Fruit fly (Drosophila melanogaster) whole organism, adult: ENCODE measurements around the gene Yif1.

Experiments used
- CG11617 ChIP-seq: fragments of 200-800 bp; sonication (Bioruptor generic); optimal IDR thresholded peaks from 2 replicates; lab custom pipeline; 2017; ENCODE audit warnings: mild to moderate bottlenecking, missing biosample characterization, missing genetic modification reagents, missing genetic modification characterization
- CG12768 ChIP-seq: fragments of 200-800 bp; sonication (Bioruptor generic); optimal IDR thresholded peaks from 2 replicates; lab custom pipeline; 2017; ENCODE audit warnings: missing biosample characterization, missing genetic modification characterization, mild to moderate bottlenecking, moderate library complexity, missing genetic modification reagents
- CG14711 ChIP-seq: fragments of 200-800 bp; sonication (Bioruptor generic); optimal IDR thresholded peaks from 2 replicates; lab custom pipeline; 2018; ENCODE audit warnings: missing biosample characterization, mild to moderate bottlenecking, missing genetic modification characterization, moderate library complexity
- CG1620 ChIP-seq: fragments of 200-800 bp; sonication (Bioruptor generic); optimal IDR thresholded peaks from 2 replicates; lab custom pipeline; 2016; ENCODE audit warnings: missing biosample characterization, missing genetic modification characterization
- CG33017 ChIP-seq: fragments of 200-800 bp; sonication (Bioruptor generic); optimal IDR thresholded peaks from 2 replicates; lab custom pipeline; 2018; ENCODE audit warnings: missing biosample characterization, mild to moderate bottlenecking, missing genetic modification characterization, moderate library complexity
- CG5204 ChIP-seq: fragments of 200-800 bp; sonication (Bioruptor generic); optimal IDR thresholded peaks from 2 replicates; lab custom pipeline; 2016; ENCODE audit warnings: missing biosample characterization, missing genetic modification characterization
- CG7045 ChIP-seq: fragments of 200-800 bp; sonication (Bioruptor generic); optimal IDR thresholded peaks from 2 replicates; lab custom pipeline; 2017; ENCODE audit warnings: missing biosample characterization, mild to moderate bottlenecking, missing genetic modification characterization
- CG7101 ChIP-seq: fragments of 200-800 bp; sonication (Bioruptor generic); optimal IDR thresholded peaks from 2 replicates; lab custom pipeline; 2018; ENCODE audit warnings: missing biosample characterization, mild to moderate bottlenecking, missing genetic modification characterization, moderate library complexity
- Clk ChIP-seq: fragments of 200-800 bp; sonication (Bioruptor generic); optimal IDR thresholded peaks from 2 replicates; lab custom pipeline; 2017; ENCODE audit warnings: missing biosample characterization, missing genetic modification characterization
- Crg-1 ChIP-seq: fragments of 200-800 bp; sonication (Bioruptor generic); optimal IDR thresholded peaks from 2 replicates; lab custom pipeline; 2016; ENCODE audit warnings: missing biosample characterization, missing genetic modification characterization
- Hr96 ChIP-seq: fragments of 200-800 bp; sonication (Bioruptor generic); optimal IDR thresholded peaks from 2 replicates; lab custom pipeline; 2016; ENCODE audit warnings: missing biosample characterization, missing genetic modification characterization
- Mnt ChIP-seq: fragments of 200-800 bp; sonication (Bioruptor generic); optimal IDR thresholded peaks from 2 replicates; lab custom pipeline; 2016; ENCODE audit warnings: missing biosample characterization, mild to moderate bottlenecking, missing genetic modification characterization
- bab1 ChIP-seq: fragments of 200-800 bp; sonication (Bioruptor generic); optimal IDR thresholded peaks from 3 replicates; lab custom pipeline; 2019; ENCODE audit warnings: missing biosample characterization, mild to moderate bottlenecking, missing genetic modification characterization, moderate library complexity
- cic ChIP-seq: fragments of 200-800 bp; sonication (Bioruptor generic); optimal IDR thresholded peaks from 2 replicates; lab custom pipeline; 2017; ENCODE audit warnings: missing biosample characterization, mild to moderate bottlenecking, missing genetic modification characterization, moderate library complexity
- cnc ChIP-seq, 2 experiments: fragments of >200 bp; optimal IDR thresholded peaks; 2 replicates each; lab custom pipeline; 2017
- kay ChIP-seq: fragments of 200-800 bp; sonication (Bioruptor generic); peaks from one replicate; lab custom pipeline; 2016; ENCODE audit warnings: missing biosample characterization, missing genetic modification characterization, borderline replicate concordance
- ovo ChIP-seq: fragments of 200-800 bp; sonication (Bioruptor generic); optimal IDR thresholded peaks from 2 replicates; lab custom pipeline; 2016; ENCODE audit warnings: missing biosample characterization, missing genetic modification characterization
- pad ChIP-seq: fragments of 200-800 bp; sonication (Bioruptor generic); optimal IDR thresholded peaks from 3 replicates; lab custom pipeline; 2017; ENCODE audit warnings: missing biosample characterization, missing genetic modification characterization, mild to moderate bottlenecking, moderate library complexity, missing genetic modification reagents
- tj ChIP-seq: fragments of 200-800 bp; sonication (Bioruptor generic); optimal IDR thresholded peaks from 3 replicates; lab custom pipeline; 2017; ENCODE audit warnings: missing biosample characterization, mild to moderate bottlenecking, missing genetic modification characterization, moderate library complexity
- toe ChIP-seq: fragments of 200-800 bp; sonication (Bioruptor generic); optimal IDR thresholded peaks from 2 replicates; lab custom pipeline; 2016; ENCODE audit warnings: missing biosample characterization, missing genetic modification characterization

Yif1 gene

dm6 chr3R:26717864-26718263, at the start of gene Yif1:
Yif1 (plus strand) TSS chr3R:26717871.
- TF ChIP-seq tj (GFP tag; lab: Kevin White, UChicago) (no peak), CG7045 (GFP tag; lab: Kevin White, UChicago) (no peak), CG11617 (no peak), CG7101 (tag; lab: Kevin White, UChicago) (no peak), Crg-1 (GFP tag; lab: Kevin White, UChicago) (no peak), CG12768 (GFP tag; lab: Kevin White, UChicago) (no peak), toe (no peak), CG33017 (tag; lab: Kevin White, UChicago) (no peak)

- TF ChIP-seq toe, result no peak
- TF ChIP-seq CG33017 (tag; lab: Kevin White, UChicago), result no peak
- no peak for TF ChIP-seq CG1620 (GFP tag; lab: Kevin White, UChicago)
These were observed 47.4 kb upstream of the Yif1 start for dm6 chr3R:26670277-26670676.

- TF ChIP-seq Hr96 (GFP tag; lab: Kevin White, UChicago), result no peak
- TF ChIP-seq ovo (GFP tag; lab: Kevin White, UChicago), result no peak
- TF ChIP-seq kay (GFP tag; lab: Kevin White, UChicago), result no peak
- peak; percentile 34 for TF ChIP-seq CG7045 (GFP tag; lab: Kevin White, UChicago)
- no peak for TF ChIP-seq Crg-1 (GFP tag; lab: Kevin White, UChicago)
- peak; percentile 0 for TF ChIP-seq CG12768 (GFP tag; lab: Kevin White, UChicago)
- no peak for TF ChIP-seq cic (GFP tag; lab: Kevin White, UChicago)
- TF ChIP-seq CG5204 (GFP tag; lab: Kevin White, UChicago), result peak; percentile 16
- no peak for TF ChIP-seq pad
- no peak for TF ChIP-seq CG1620 (GFP tag; lab: Kevin White, UChicago)
- TF ChIP-seq toe, result no peak
- no peak for TF ChIP-seq Mnt (GFP tag; lab: Kevin White, UChicago)
- no peak for TF ChIP-seq bab1 (GFP tag; lab: Kevin White, UChicago)
These were observed 46.0 kb upstream of the Yif1 start for dm6 chr3R:26671525-26672132.

- TF ChIP-seq kay (GFP tag; lab: Kevin White, UChicago) (no peak), Mnt (GFP tag; lab: Kevin White, UChicago) (no peak), CG7101 (tag; lab: Kevin White, UChicago) (no peak), pad (peak; percentile 46), cnc (optimal IDR thresholded peaks at IDR 0.05; lab: Kevin White, UChicago) (no peak), CG1620 (GFP tag; lab: Kevin White, UChicago) (no peak), ovo (GFP tag; lab: Kevin White, UChicago) (no peak)
These were observed 35.7 kb upstream of the Yif1 start, which contains the start of gene beat-VII for dm6 chr3R:26681947-26682346. beat-VII (minus strand) TSS chr3R:26681966.

- TF ChIP-seq CG7045 (GFP tag; lab: Kevin White, UChicago) (no peak), toe (no peak)
These were observed 27.5 kb upstream of the Yif1 start for dm6 chr3R:26690197-26690596.

dm6 chr3R:26693490-26693889, 24.2 kb upstream of the Yif1 start, which contains the start of gene TwdlQ:
TwdlQ (minus strand) TSS chr3R:26693590.
- TF ChIP-seq bab1 (GFP tag; lab: Kevin White, UChicago) (no peak), Mnt (GFP tag; lab: Kevin White, UChicago) (no peak), CG33017 (tag; lab: Kevin White, UChicago) (no peak), Hr96 (GFP tag; lab: Kevin White, UChicago) (no peak)

dm6 chr3R:26700125-26700524, 17.5 kb upstream of the Yif1 start:
- TF ChIP-seq tj (GFP tag; lab: Kevin White, UChicago) (no peak), Hr96 (GFP tag; lab: Kevin White, UChicago) (no peak), CG5204 (GFP tag; lab: Kevin White, UChicago) (no peak), CG11617 (no peak), CG14711 (tag; lab: Kevin White, UChicago) (no peak), ovo (GFP tag; lab: Kevin White, UChicago) (no peak), bab1 (GFP tag; lab: Kevin White, UChicago) (no peak), CG7045 (GFP tag; lab: Kevin White, UChicago) (no peak), cnc (optimal IDR thresholded peaks at IDR 0.05; lab: Kevin White, UChicago) (no peak), CG12768 (GFP tag; lab: Kevin White, UChicago) (no peak), Mnt (GFP tag; lab: Kevin White, UChicago) (no peak), toe (no peak), CG33017 (tag; lab: Kevin White, UChicago) (no peak), Clk (GFP tag; lab: Kevin White, UChicago) (no peak), CG1620 (GFP tag; lab: Kevin White, UChicago) (no peak), pad (no peak)
